Worm (Caenorhabditis elegans) whole organism, late embryonic: ENCODE data around the gene col-114.
A peak's percentile ranks its signal among the peaks of the same experiment; 100 is the strongest.

Experiments
- C08G9.2 ChIP-seq: sonication (generic microtip); optimal IDR thresholded peaks from 2 replicates; lab custom pipeline; 2016; ENCODE audit warnings: mild to moderate bottlenecking, missing genetic modification characterization, moderate library complexity, missing compliant biosample characterization
- C38D4.7 ChIP-seq: fragments of 200-800 bp; sonication (Bioruptor generic); optimal IDR thresholded peaks from 2 replicates; lab custom pipeline; 2018; ENCODE audit warnings: mild to moderate bottlenecking, missing genetic modification characterization, moderate library complexity, missing compliant biosample characterization
- F13H6.1 ChIP-seq: sonication (generic microtip); optimal IDR thresholded peaks from 2 replicates; lab custom pipeline; 2016; ENCODE audit warnings: missing genetic modification characterization, missing compliant biosample characterization
- K02D7.2 ChIP-seq: sonication (generic microtip); optimal IDR thresholded peaks from 2 replicates; lab custom pipeline; 2017; ENCODE audit warnings: mild to moderate bottlenecking, missing genetic modification characterization, missing compliant biosample characterization
- Y22D7AL.16 ChIP-seq: sonication (generic microtip); optimal IDR thresholded peaks from 2 replicates; lab custom pipeline; 2016; ENCODE audit warnings: missing genetic modification characterization, missing compliant biosample characterization
- ahr-1 ChIP-seq: sonication (generic microtip); optimal IDR thresholded peaks from 2 replicates; lab custom pipeline; 2016; ENCODE audit warnings: missing genetic modification characterization, missing compliant biosample characterization
- ceh-14 ChIP-seq: sonication (generic microtip); optimal IDR thresholded peaks from 2 replicates; lab custom pipeline; 2016; ENCODE audit warnings: missing genotype, missing genetic modification characterization, missing compliant biosample characterization
- ceh-18 ChIP-seq: sonication (generic microtip); optimal IDR thresholded peaks from 2 replicates; lab custom pipeline; 2016; ENCODE audit warnings: missing genetic modification characterization, missing compliant biosample characterization
- ceh-19 ChIP-seq: fragments of 200-800 bp; sonication (Bioruptor generic); optimal IDR thresholded peaks from 2 replicates; lab custom pipeline; 2018; ENCODE audit warnings: mild to moderate bottlenecking, missing genetic modification characterization, missing compliant biosample characterization
- ceh-24 ChIP-seq: sonication (generic microtip); optimal IDR thresholded peaks from 2 replicates; lab custom pipeline; 2016; ENCODE audit warnings: mild to moderate bottlenecking, missing genetic modification characterization, missing compliant biosample characterization
- ceh-31 ChIP-seq: sonication (generic microtip); optimal IDR thresholded peaks from 2 replicates; lab custom pipeline; 2016; ENCODE audit warnings: missing genetic modification characterization, missing compliant biosample characterization
- ceh-34 ChIP-seq: sonication (generic microtip); optimal IDR thresholded peaks from 2 replicates; lab custom pipeline; 2016; ENCODE audit warnings: mild to moderate bottlenecking, missing genetic modification characterization, missing compliant biosample characterization
- ceh-45 ChIP-seq: fragments of 200-800 bp; sonication (Bioruptor generic); IDR thresholded peaks from 2 replicates; pipeline ENCODE4 v1.3.6; 2022; ENCODE audit warnings: missing genetic modification reagents, missing genetic modification characterization, missing compliant biosample characterization
- ceh-48 ChIP-seq: sonication (generic microtip); optimal IDR thresholded peaks from 2 replicates; lab custom pipeline; 2016; ENCODE audit warnings: missing genetic modification characterization, inconsistent platforms, missing compliant biosample characterization
- ceh-6 ChIP-seq: fragments of 200-800 bp; sonication (Bioruptor generic); optimal IDR thresholded peaks from 2 replicates; lab custom pipeline; 2018; ENCODE audit warnings: mild to moderate bottlenecking, missing genetic modification characterization, missing compliant biosample characterization
- ceh-9 ChIP-seq: sonication (generic microtip); optimal IDR thresholded peaks from 2 replicates; lab custom pipeline; 2016; ENCODE audit warnings: mild to moderate bottlenecking, missing genetic modification characterization, inconsistent platforms, missing compliant biosample characterization
- dmd-4 ChIP-seq: sonication (generic microtip); optimal IDR thresholded peaks from 2 replicates; lab custom pipeline; 2016; ENCODE audit warnings: borderline replicate concordance, missing genetic modification characterization, missing compliant biosample characterization
- elt-4 ChIP-seq: sonication (generic microtip); optimal IDR thresholded peaks from 2 replicates; lab custom pipeline; 2016; ENCODE audit warnings: missing genetic modification characterization, missing compliant biosample characterization
- fkh-10 ChIP-seq: fragments of 150-350 bp; optimal IDR thresholded peaks from 2 replicates; lab custom pipeline; 2014; ENCODE audit warnings: missing biosample characterization, missing genetic modification reagents, missing genetic modification characterization
- fkh-6 ChIP-seq: sonication (generic microtip); optimal IDR thresholded peaks from 2 replicates; lab custom pipeline; 2016; ENCODE audit warnings: missing genetic modification characterization, missing compliant biosample characterization
- gmeb-2 ChIP-seq: sonication (generic microtip); optimal IDR thresholded peaks from 2 replicates; lab custom pipeline; 2016; ENCODE audit warnings: missing genetic modification characterization, inconsistent platforms, missing compliant biosample characterization
- hlh-13 ChIP-seq: fragments of 200-800 bp; sonication (Bioruptor generic); optimal IDR thresholded peaks from 2 replicates; lab custom pipeline; 2018; ENCODE audit warnings: mild to moderate bottlenecking, missing genetic modification characterization, missing compliant biosample characterization
- hlh-15 ChIP-seq: sonication (generic microtip); optimal IDR thresholded peaks from 2 replicates; lab custom pipeline; 2016; ENCODE audit warnings: missing genetic modification characterization, missing compliant biosample characterization
- hlh-30 ChIP-seq: sonication (generic microtip); optimal IDR thresholded peaks from 2 replicates; lab custom pipeline; 2017; ENCODE audit warnings: antibody characterized with exemption, missing genetic modification characterization, missing compliant biosample characterization; ENCODE audit not compliant: insufficient read depth
- lim-6 ChIP-seq: sonication (generic microtip); optimal IDR thresholded peaks from 2 replicates; lab custom pipeline; 2016; ENCODE audit warnings: missing genetic modification characterization, missing compliant biosample characterization
- lin-11 ChIP-seq: fragments of 200-800 bp; sonication (Bioruptor generic); optimal IDR thresholded peaks from 2 replicates; lab custom pipeline; 2018; ENCODE audit warnings: mild to moderate bottlenecking, missing genetic modification characterization, missing compliant biosample characterization
- madf-2 ChIP-seq: sonication (generic microtip); optimal IDR thresholded peaks from 2 replicates; lab custom pipeline; 2017; ENCODE audit warnings: missing genetic modification characterization, missing compliant biosample characterization
- nhr-232 ChIP-seq: sonication (generic microtip); optimal IDR thresholded peaks from 2 replicates; lab custom pipeline; 2016; ENCODE audit warnings: missing genetic modification characterization, missing compliant biosample characterization
- pag-3 ChIP-seq: sonication (generic microtip); optimal IDR thresholded peaks from 2 replicates; lab custom pipeline; 2016; ENCODE audit warnings: missing compliant biosample characterization, missing genetic modification characterization, borderline replicate concordance
- pha-4 ChIP-seq: fragments of 150-350 bp; optimal IDR thresholded peaks from 2 replicates; lab custom pipeline; 2018; ENCODE audit warnings: missing biosample characterization, missing genetic modification reagents, missing genetic modification characterization
- pqm-1 ChIP-seq: sonication (generic microtip); optimal IDR thresholded peaks from 2 replicates; lab custom pipeline; 2016; ENCODE audit warnings: missing genetic modification characterization, missing compliant biosample characterization
- ref-2 ChIP-seq: sonication (generic microtip); optimal IDR thresholded peaks from 2 replicates; lab custom pipeline; 2016; ENCODE audit warnings: missing genetic modification characterization, missing compliant biosample characterization
- rnt-1 ChIP-seq: sonication (generic microtip); optimal IDR thresholded peaks from 2 replicates; lab custom pipeline; 2016; ENCODE audit warnings: missing genetic modification characterization, missing compliant biosample characterization
- sdc-2 ChIP-seq: sonication (generic microtip); optimal IDR thresholded peaks from 2 replicates; lab custom pipeline; 2016; ENCODE audit warnings: missing genotype, missing genetic modification characterization, missing compliant biosample characterization
- sox-2 ChIP-seq: fragments of 200-800 bp; sonication (Bioruptor generic); IDR thresholded peaks from 2 replicates; pipeline ENCODE4 v1.3.6; 2022; ENCODE audit warnings: missing genetic modification reagents, missing genetic modification characterization, missing compliant biosample characterization
- tbx-7 ChIP-seq: sonication (generic microtip); optimal IDR thresholded peaks from 2 replicates; lab custom pipeline; 2016; ENCODE audit warnings: missing genotype, missing genetic modification characterization, missing compliant biosample characterization
- ttx-3 ChIP-seq: sonication (generic microtip); optimal IDR thresholded peaks from 2 replicates; lab custom pipeline; 2016; ENCODE audit warnings: missing genetic modification reagents, missing genetic modification characterization, missing compliant biosample characterization
- unc-3 ChIP-seq, 2 experiments: fragments of 200-800 bp in 1 of 2; sonication (Bioruptor generic) in 1 of 2; sonication (generic microtip) in 1 of 2; conservative IDR thresholded peaks in 1 of 2; optimal IDR thresholded peaks in 1 of 2; 2 replicates each; pipeline versions ENCODE4 v1.3.6 to Lab custom; 2016 to 2022; ENCODE audit warnings: missing compliant biosample characterization in 2 of 2, missing genetic modification characterization in 2 of 2, missing genetic modification reagents in 1 of 2
- unc-42 ChIP-seq: sonication (generic microtip); optimal IDR thresholded peaks from 2 replicates; lab custom pipeline; 2016; ENCODE audit warnings: missing genotype, missing genetic modification characterization, missing compliant biosample characterization
- zip-5 ChIP-seq: sonication (generic microtip); optimal IDR thresholded peaks from 2 replicates; lab custom pipeline; 2016; ENCODE audit warnings: missing genetic modification characterization, missing compliant biosample characterization

Gene col-114

DNA sequence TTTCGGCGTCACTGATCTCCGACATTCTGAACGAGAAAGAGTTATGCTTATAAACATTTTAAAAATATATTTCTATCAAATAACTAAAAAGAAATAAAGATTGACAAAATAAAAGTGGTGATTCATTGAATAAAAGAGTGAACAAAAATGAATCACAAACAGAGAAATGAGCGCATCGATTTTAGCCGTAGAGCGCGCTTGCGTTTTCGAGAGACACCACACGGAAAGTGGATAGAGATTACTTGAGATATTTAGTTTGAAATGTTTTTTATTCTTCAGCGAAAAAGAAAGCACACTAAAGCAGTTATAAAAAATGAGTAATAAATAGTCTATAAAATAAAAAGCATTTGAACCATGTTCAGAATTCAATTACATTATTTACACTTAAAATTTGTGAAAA is 16.3 kb downstream of the col-114 start, which contains the start of gene cap-1 (continued):
- TF ChIP-seq ceh-18 (tag; lab: Kevin White, UChicago) (peak; percentile 21), unc-42 (peak; percentile 37), ceh-6 (no peak), madf-2 (tag; lab: Kevin White, UChicago) (no peak), C08G9.2 (tag; lab: Kevin White, UChicago) (peak; percentile 40), pag-3 (no peak), C38D4.7 (GFP tag; lab: Kevin White, UChicago) (no peak), gmeb-2 (tag; lab: Kevin White, UChicago) (no peak), ceh-45 (no peak), ceh-24 (no peak), rnt-1 (tag; lab: Kevin White, UChicago) (peak; percentile 47), ceh-19 (GFP tag; lab: Kevin White, UChicago) (no peak), unc-3 (GFP tag; conservative IDR thresholded peaks at IDR 0.05; lab: Robert Waterston, UW) (no peak), unc-3 (tag; optimal IDR thresholded peaks at IDR 0.05; lab: Kevin White, UChicago) (peak; percentile 37), ceh-31 (tag; lab: Kevin White, UChicago) (peak; percentile 90)
- TF ChIP-seq, all 69 proteins: peak for 19

DNA sequence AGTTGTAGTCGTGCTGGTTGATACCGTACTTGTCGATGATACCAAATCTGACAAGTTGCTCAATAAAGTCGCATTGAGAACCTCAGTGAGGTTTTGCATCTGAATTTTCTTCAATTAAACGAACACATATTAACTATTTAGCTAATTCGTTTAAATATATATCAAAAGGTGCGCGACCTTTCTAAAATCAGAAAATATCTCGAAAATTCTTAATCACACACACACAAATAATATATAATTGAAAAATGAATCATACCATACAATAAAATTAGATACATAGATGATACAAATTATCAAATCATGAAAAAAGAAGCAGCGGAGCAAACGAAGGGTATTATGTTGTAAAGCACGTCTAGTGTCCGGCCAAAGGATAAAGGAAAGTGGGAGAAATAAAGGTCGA is 18.2 kb downstream of the col-114 start, which contains the start of gene D2024.5:
Gene D2024.5, minus strand, starts transcription at position 101 of the 400 bp plus-strand sequence.
- no peak for TF ChIP-seq sox-2 (GFP tag; lab: Robert Waterston, UW)

ce11 chrIV:7227072-7227471 is 19.4 kb downstream of the col-114 start, which contains the start of gene R13A1.10:
R13A1.10 (minus strand) TSS chrIV:7227172.
- TF ChIP-seq ceh-31 (tag; lab: Kevin White, UChicago), result no peak
- TF ChIP-seq fkh-10 (GFP tag; lab: Kevin White, UChicago), result no peak

DNA sequence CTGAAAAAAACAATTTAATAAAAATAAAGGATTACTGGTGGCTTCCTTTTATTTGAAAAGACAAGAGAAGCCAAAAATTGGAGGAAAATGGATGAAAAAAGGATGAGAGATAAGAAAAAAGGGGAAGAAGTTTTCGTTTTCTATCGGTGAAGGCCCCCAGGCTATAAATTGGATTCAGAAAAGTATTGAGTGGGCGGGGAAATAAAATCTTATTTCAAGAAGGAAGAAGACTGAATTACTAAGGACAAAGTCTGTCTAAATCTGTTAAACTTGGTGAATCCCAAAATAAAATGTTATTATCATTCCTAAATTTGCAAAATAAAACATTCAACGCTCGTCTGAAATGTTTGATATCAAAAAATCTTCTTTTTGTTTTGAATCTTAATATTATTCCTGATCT is 24.4 kb downstream of the col-114 start:
- peak; percentile 66 for TF ChIP-seq unc-42
- no peak for TF ChIP-seq unc-3 (GFP tag; conservative IDR thresholded peaks at IDR 0.05; lab: Robert Waterston, UW)
- no peak for TF ChIP-seq unc-3 (tag; optimal IDR thresholded peaks at IDR 0.05; lab: Kevin White, UChicago)

ce11 chrIV:7219398-7220087 is 26.9 kb downstream of the col-114 start, which contains the start of the genes glb-23 and R13A1.1:
glb-23 (minus strand) TSS chrIV:7219498.
R13A1.1 (plus strand) TSS chrIV:7220037.
- TF ChIP-seq Y22D7AL.16 (tag; lab: Kevin White, UChicago), result no peak
- TF ChIP-seq ceh-45, result no peak
- TF ChIP-seq elt-4, result no peak
- no peak for TF ChIP-seq pha-4 (tag; lab: Kevin White, UChicago)
- no peak for TF ChIP-seq tbx-7 (tag; lab: Kevin White, UChicago)
- TF ChIP-seq lin-11 (tag; lab: Kevin White, UChicago), result no peak
- TF ChIP-seq ceh-9 (tag; lab: Kevin White, UChicago), result no peak
- no peak for TF ChIP-seq lim-6 (tag; lab: Kevin White, UChicago)
- TF ChIP-seq dmd-4, result no peak
- TF ChIP-seq hlh-13 (GFP tag; lab: Kevin White, UChicago), result no peak
- no peak for TF ChIP-seq ceh-14 (tag; lab: Kevin White, UChicago)
- TF ChIP-seq sox-2 (GFP tag; lab: Robert Waterston, UW), result no peak
- TF ChIP-seq ref-2 (tag; lab: Kevin White, UChicago), result no peak
- TF ChIP-seq unc-42, result no peak
- TF ChIP-seq ceh-31 (tag; lab: Kevin White, UChicago), result no peak

DNA sequence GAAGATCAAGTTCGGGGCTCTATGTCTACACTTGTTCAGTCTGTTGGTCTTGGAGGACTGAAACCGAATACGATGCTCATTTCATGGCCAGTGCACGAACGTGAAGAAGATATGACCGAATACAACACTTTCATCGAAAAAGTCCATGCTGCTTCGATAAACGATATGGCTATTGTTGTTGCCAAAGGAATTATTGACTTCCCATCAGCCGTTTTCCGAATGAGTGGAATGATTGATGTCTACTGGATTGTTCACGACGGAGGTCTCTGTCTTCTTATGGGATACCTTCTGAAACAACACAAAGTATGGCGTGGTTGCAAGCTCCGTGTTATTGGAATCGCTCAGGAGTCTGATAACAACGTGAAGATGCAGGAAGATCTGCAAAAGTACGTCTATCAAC is 30.2 kb downstream of the col-114 start:
- no peak for TF ChIP-seq nhr-232 (tag; lab: Kevin White, UChicago)
- no peak for TF ChIP-seq ceh-24
- no peak for TF ChIP-seq ceh-45
- no peak for TF ChIP-seq fkh-10 (GFP tag; lab: Kevin White, UChicago)
- no peak for TF ChIP-seq dmd-4
- TF ChIP-seq hlh-30 (tag; lab: Kevin White, UChicago), result no peak
- no peak for TF ChIP-seq zip-5 (tag; lab: Kevin White, UChicago)
- no peak for TF ChIP-seq ahr-1 (tag; lab: Kevin White, UChicago)
- no peak for TF ChIP-seq F13H6.1
- TF ChIP-seq fkh-6 (tag; lab: Kevin White, UChicago), result no peak
- no peak for TF ChIP-seq ttx-3 (tag; lab: Kevin White, UChicago)
- no peak for TF ChIP-seq hlh-15 (tag; lab: Kevin White, UChicago)
- no peak for TF ChIP-seq ceh-48 (tag; lab: Kevin White, UChicago)
- no peak for TF ChIP-seq pqm-1 (tag; lab: Kevin White, UChicago)
- TF ChIP-seq sdc-2, result no peak
- no peak for TF ChIP-seq pha-4 (tag; lab: Kevin White, UChicago)
- no peak for TF ChIP-seq K02D7.2
- no peak for TF ChIP-seq ceh-34
- no peak for TF ChIP-seq Y22D7AL.16 (tag; lab: Kevin White, UChicago)
